Fruit fly (Drosophila melanogaster) whole organism, embryonic: ENCODE results near the gene rdhB.

Experiments
- Asciz ChIP-seq: fragments of 200-800 bp; sonication (Bioruptor generic); optimal IDR thresholded peaks from 2 replicates; lab custom pipeline; 2017; ENCODE audit warnings: missing biosample characterization, mild to moderate bottlenecking, missing genetic modification characterization, missing genetic modification reagents
- Bdp1 ChIP-seq: fragments of 200-800 bp; sonication (Bioruptor generic); optimal IDR thresholded peaks from 3 replicates; lab custom pipeline; 2016; ENCODE audit warnings: missing biosample characterization, missing genetic modification characterization
- CG10209 ChIP-seq: fragments of 200-800 bp; sonication (Bioruptor generic); optimal IDR thresholded peaks from 3 replicates; lab custom pipeline; 2017; ENCODE audit warnings: missing biosample characterization, mild to moderate bottlenecking, missing genetic modification characterization, missing genetic modification reagents
- CG10267 ChIP-seq: fragments of 200-800 bp; sonication (Bioruptor generic); optimal IDR thresholded peaks from 2 replicates; lab custom pipeline; 2018; ENCODE audit warnings: missing biosample characterization, mild to moderate bottlenecking, missing genetic modification characterization, moderate library complexity
- CG10959 ChIP-seq: fragments of 200-800 bp; sonication (Bioruptor generic); IDR thresholded peaks from 2 replicates; pipeline ENCODE4 v1.3.6; 2022; ENCODE audit warnings: missing biosample characterization, missing genetic modification characterization
- CG10979 ChIP-seq: fragments of 200-800 bp; sonication (Bioruptor generic); optimal IDR thresholded peaks from 2 replicates; lab custom pipeline; 2018; ENCODE audit warnings: missing biosample characterization, mild to moderate bottlenecking, missing genetic modification characterization, moderate library complexity
- CG11696 ChIP-seq: fragments of 200-800 bp; sonication (Bioruptor generic); IDR thresholded peaks from 2 replicates; pipeline ENCODE4 v1.3.6; 2022; ENCODE audit warnings: missing biosample characterization, missing genetic modification characterization
- CG12104 ChIP-seq: fragments of 200-800 bp; sonication (Bioruptor generic); optimal IDR thresholded peaks from 3 replicates; lab custom pipeline; 2016; ENCODE audit warnings: missing biosample characterization, missing genetic modification characterization
- CG12155 ChIP-seq: fragments of 200-800 bp; sonication (Bioruptor generic); optimal IDR thresholded peaks from 3 replicates; lab custom pipeline; 2016; ENCODE audit warnings: missing biosample characterization, missing genetic modification characterization
- CG12659 ChIP-seq: fragments of 200-800 bp; sonication (Bioruptor generic); optimal IDR thresholded peaks from 3 replicates; lab custom pipeline; 2017; ENCODE audit warnings: mild to moderate bottlenecking, missing biosample characterization, missing genetic modification reagents, missing genetic modification characterization
- CG13296 ChIP-seq: fragments of 200-800 bp; sonication (Bioruptor generic); optimal IDR thresholded peaks from 3 replicates; lab custom pipeline; 2018; ENCODE audit warnings: missing biosample characterization, mild to moderate bottlenecking, missing genetic modification characterization
- CG13624 ChIP-seq: fragments of 200-800 bp; sonication (Bioruptor generic); optimal IDR thresholded peaks from 2 replicates; lab custom pipeline; 2016; ENCODE audit warnings: missing biosample characterization, missing genetic modification characterization
- CG17568 ChIP-seq: fragments of 200-800 bp; sonication (Bioruptor generic); optimal IDR thresholded peaks from 2 replicates; lab custom pipeline; 2018; ENCODE audit warnings: missing biosample characterization, mild to moderate bottlenecking, missing genetic modification characterization, moderate library complexity
- CG17829 ChIP-seq: fragments of 200-800 bp; optimal IDR thresholded peaks from 2 replicates; lab custom pipeline; 2019; ENCODE audit warnings: missing biosample characterization, mild to moderate bottlenecking, missing genetic modification characterization, moderate library complexity
- CG2116 ChIP-seq: fragments of 200-800 bp; sonication (Bioruptor generic); optimal IDR thresholded peaks from 3 replicates; lab custom pipeline; 2018; ENCODE audit warnings: missing biosample characterization, mild to moderate bottlenecking, missing genetic modification characterization
- CG2199 ChIP-seq: fragments of 200-800 bp; sonication (Bioruptor generic); IDR thresholded peaks from 3 replicates; pipeline ENCODE4 v1.3.6; 2022; ENCODE audit warnings: missing biosample characterization, missing genetic modification characterization
- CG2712 ChIP-seq: fragments of 200-800 bp; optimal IDR thresholded peaks from 3 replicates; lab custom pipeline; 2019; ENCODE audit warnings: missing biosample characterization, mild to moderate bottlenecking, missing genetic modification characterization, moderate library complexity
- CG2889 ChIP-seq: fragments of 200-800 bp; sonication (Bioruptor generic); IDR thresholded peaks from 3 replicates; pipeline ENCODE4 v1.3.6; 2022; ENCODE audit warnings: missing biosample characterization, missing genetic modification characterization
- CG30431 ChIP-seq: fragments of 200-800 bp; sonication (Bioruptor generic); optimal IDR thresholded peaks from 2 replicates; lab custom pipeline; 2017; ENCODE audit warnings: missing biosample characterization, missing genetic modification characterization
- CG3163 ChIP-seq: fragments of 200-800 bp; sonication (Bioruptor generic); optimal IDR thresholded peaks from 3 replicates; lab custom pipeline; 2016; ENCODE audit warnings: missing biosample characterization, missing genetic modification characterization
- CG32532 ChIP-seq: fragments of 200-800 bp; sonication (Bioruptor generic); IDR thresholded peaks from 2 replicates; pipeline ENCODE4 v1.3.6; 2022; ENCODE audit warnings: missing biosample characterization, missing genetic modification characterization
- CG4707 ChIP-seq: fragments of 200-800 bp; sonication (Bioruptor generic); optimal IDR thresholded peaks from 2 replicates; lab custom pipeline; 2018; ENCODE audit warnings: missing biosample characterization, mild to moderate bottlenecking, missing genetic modification characterization, moderate library complexity
- CG4820 ChIP-seq: fragments of 200-800 bp; sonication (Bioruptor generic); optimal IDR thresholded peaks from 3 replicates; lab custom pipeline; 2016; ENCODE audit warnings: missing biosample characterization, missing genetic modification characterization
- CG5953 ChIP-seq: fragments of 200-800 bp; sonication (Bioruptor generic); IDR thresholded peaks from 2 replicates; pipeline ENCODE4 v1.3.6; 2022; ENCODE audit warnings: missing biosample characterization, missing genetic modification characterization
- CG7928 ChIP-seq: fragments of 200-800 bp; sonication (Bioruptor generic); optimal IDR thresholded peaks from 2 replicates; lab custom pipeline; 2017; ENCODE audit warnings: missing biosample characterization, mild to moderate bottlenecking, missing genetic modification characterization
- CG8478 ChIP-seq: fragments of >200 bp; optimal IDR thresholded peaks from 2 replicates; lab custom pipeline; 2018
- CG8765 ChIP-seq: fragments of 200-800 bp; sonication (Bioruptor generic); IDR thresholded peaks from 2 replicates; pipeline ENCODE4 v1.3.6; 2022; ENCODE audit warnings: missing biosample characterization, missing genetic modification characterization
- CG9797 ChIP-seq: fragments of 200-800 bp; sonication (Bioruptor generic); optimal IDR thresholded peaks from 3 replicates; lab custom pipeline; 2018; ENCODE audit warnings: missing biosample characterization, mild to moderate bottlenecking, missing genetic modification characterization
- Deaf1 ChIP-seq: fragments of 200-800 bp; optimal IDR thresholded peaks from 3 replicates; lab custom pipeline; 2019; ENCODE audit warnings: missing biosample characterization, mild to moderate bottlenecking, missing genetic modification characterization, moderate library complexity
- GATAe ChIP-seq: fragments of 200-800 bp; sonication (Bioruptor generic); conservative IDR thresholded peaks from 2 replicates; pipeline ENCODE4 v1.3.6; 2022; ENCODE audit warnings: missing biosample characterization, missing genetic modification characterization
- Gsc ChIP-seq: fragments of 200-800 bp; sonication (Bioruptor generic); IDR thresholded peaks from 2 replicates; pipeline ENCODE4 v1.3.6; 2022; ENCODE audit warnings: missing biosample characterization, missing genetic modification characterization
- HLH4C ChIP-seq: fragments of 200-800 bp; sonication (Bioruptor generic); IDR thresholded peaks from 3 replicates; pipeline ENCODE4 v1.3.6; 2022; ENCODE audit warnings: missing biosample characterization, missing genetic modification characterization; ENCODE audit not compliant: partially characterized antibody
- Meics ChIP-seq: fragments of 200-800 bp; sonication (Bioruptor generic); optimal IDR thresholded peaks from 2 replicates; lab custom pipeline; 2017; ENCODE audit warnings: missing biosample characterization, mild to moderate bottlenecking, missing genetic modification characterization
- Nf-YB ChIP-seq: fragments of 200-800 bp; sonication (Bioruptor generic); optimal IDR thresholded peaks from 3 replicates; lab custom pipeline; 2019; ENCODE audit warnings: missing biosample characterization, mild to moderate bottlenecking, missing genetic modification characterization, moderate library complexity
- ash1 ChIP-seq: fragments of 200-800 bp; sonication (Bioruptor generic); optimal IDR thresholded peaks from 2 replicates; lab custom pipeline; 2018; ENCODE audit warnings: missing biosample characterization, mild to moderate bottlenecking, missing genetic modification characterization
- bab2 ChIP-seq: fragments of 200-800 bp; sonication (Bioruptor generic); optimal IDR thresholded peaks from 2 replicates; lab custom pipeline; 2016; ENCODE audit warnings: missing biosample characterization, missing genetic modification characterization
- caup ChIP-seq: fragments of 200-800 bp; sonication (Bioruptor generic); optimal IDR thresholded peaks from 3 replicates; lab custom pipeline; 2017; ENCODE audit warnings: missing biosample characterization, mild to moderate bottlenecking, missing genetic modification characterization, moderate library complexity; ENCODE audit not compliant: severe bottlenecking
- dysf ChIP-seq: fragments of 200-800 bp; sonication (Bioruptor generic); IDR thresholded peaks from 3 replicates; pipeline ENCODE4 v1.3.6; 2022; ENCODE audit warnings: missing biosample characterization, missing genetic modification characterization
- fu2 ChIP-seq: fragments of 200-800 bp; sonication (Bioruptor generic); optimal IDR thresholded peaks from 2 replicates; lab custom pipeline; 2016; ENCODE audit warnings: missing biosample characterization, missing genetic modification characterization
- jing ChIP-seq: fragments of 200-800 bp; sonication (Bioruptor generic); optimal IDR thresholded peaks from 2 replicates; lab custom pipeline; 2018; ENCODE audit warnings: missing biosample characterization, mild to moderate bottlenecking, missing genetic modification characterization
- lab ChIP-seq: fragments of 200-800 bp; sonication (Bioruptor generic); optimal IDR thresholded peaks from 3 replicates; lab custom pipeline; 2017; ENCODE audit warnings: missing biosample characterization, missing genetic modification characterization, mild to moderate bottlenecking, moderate library complexity, missing genetic modification reagents
- mirr ChIP-seq: fragments of 200-800 bp; sonication (Bioruptor generic); optimal IDR thresholded peaks from 3 replicates; lab custom pipeline; 2018; ENCODE audit warnings: missing biosample characterization, mild to moderate bottlenecking, missing genetic modification characterization
- nmo ChIP-seq: fragments of 200-800 bp; sonication (Bioruptor generic); optimal IDR thresholded peaks from 2 replicates; lab custom pipeline; 2018; ENCODE audit warnings: missing biosample characterization, mild to moderate bottlenecking, missing genetic modification characterization, moderate library complexity
- pum ChIP-seq: fragments of 200-800 bp; sonication (Bioruptor generic); optimal IDR thresholded peaks from 2 replicates; lab custom pipeline; 2016; ENCODE audit warnings: missing biosample characterization, missing genetic modification characterization
- seq ChIP-seq: fragments of 200-800 bp; sonication (Bioruptor generic); IDR thresholded peaks from 2 replicates; pipeline ENCODE4 v1.3.6; 2022; ENCODE audit warnings: missing biosample characterization, missing genetic modification characterization
- sima ChIP-seq: fragments of 200-800 bp; sonication (Bioruptor generic); optimal IDR thresholded peaks from 2 replicates; lab custom pipeline; 2016; ENCODE audit warnings: missing biosample characterization, missing genetic modification characterization
- stwl ChIP-seq: fragments of 200-800 bp; sonication (Bioruptor generic); optimal IDR thresholded peaks from 3 replicates; lab custom pipeline; 2018; ENCODE audit warnings: missing biosample characterization, mild to moderate bottlenecking, missing genetic modification characterization, moderate library complexity
- tna ChIP-seq: fragments of 200-800 bp; sonication (Bioruptor generic); IDR thresholded peaks from 2 replicates; pipeline ENCODE4 v1.3.6; 2022; ENCODE audit warnings: missing biosample characterization, missing genetic modification characterization; ENCODE audit not compliant: partially characterized antibody
- twi ChIP-seq: fragments of 200-800 bp; optimal IDR thresholded peaks from 2 replicates; lab custom pipeline; 2019; ENCODE audit warnings: missing biosample characterization, mild to moderate bottlenecking, missing genetic modification characterization, moderate library complexity
- wor ChIP-seq: fragments of 200-800 bp; sonication (Bioruptor generic); IDR thresholded peaks from 2 replicates; pipeline ENCODE4 v1.3.6; 2022; ENCODE audit warnings: missing biosample characterization, missing genetic modification characterization
- zfh1 ChIP-seq: fragments of 200-800 bp; sonication (Bioruptor generic); IDR thresholded peaks from 3 replicates; pipeline ENCODE4 v1.3.6; 2022; ENCODE audit warnings: missing biosample characterization, missing genetic modification characterization

Gene rdhB

DNA sequence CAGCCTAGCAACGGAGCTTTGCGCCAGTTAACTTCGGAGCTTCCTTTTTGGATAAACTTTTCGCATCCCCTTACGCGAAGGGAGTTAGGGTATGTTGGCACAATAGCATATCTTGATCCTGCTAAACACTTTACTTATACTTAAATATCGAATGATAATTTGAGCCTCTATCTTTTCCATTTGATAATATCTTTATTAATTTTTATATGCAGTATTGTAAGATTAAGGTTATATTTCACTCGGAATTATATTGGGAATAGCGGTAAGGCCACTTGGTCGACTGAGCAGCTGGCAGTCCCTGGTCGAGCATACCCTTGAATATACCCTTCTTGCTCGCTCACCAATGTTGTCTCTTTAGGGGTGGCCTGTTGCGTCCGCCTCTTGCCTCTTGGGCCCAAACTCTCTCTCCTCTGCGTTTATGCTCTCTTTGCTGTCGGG lies 17.3 kb downstream of the rdhB start (continued):
- TF ChIP-seq CG2712 (tag; lab: Kevin White, UChicago), result peak; percentile 64
- no peak for TF ChIP-seq HLH4C
- peak; percentile 64 for TF ChIP-seq nmo
- TF ChIP-seq CG12659, result peak; percentile 59
- TF ChIP-seq CG3163, result no peak
- peak; percentile 77 for TF ChIP-seq Meics (GFP tag; lab: Kevin White, UChicago)
- no peak for TF ChIP-seq CG4707 (GFP tag; lab: Kevin White, UChicago)
- no peak for TF ChIP-seq CG2199
- no peak for TF ChIP-seq CG17829 (tag; lab: Kevin White, UChicago)
- TF ChIP-seq Deaf1 (tag; lab: Kevin White, UChicago), result peak; percentile 54
- peak; percentile 12 for TF ChIP-seq CG13624 (GFP tag; lab: Kevin White, UChicago)
- TF ChIP-seq CG12155, result peak; percentile 44
- peak; percentile 18 for TF ChIP-seq Nf-YB (GFP tag; lab: Kevin White, UChicago)
- TF ChIP-seq Asciz (GFP tag; lab: Kevin White, UChicago), result peak; percentile 30
- no peak for TF ChIP-seq CG7928 (GFP tag; lab: Kevin White, UChicago)
- no peak for TF ChIP-seq CG8478 (lab: Kevin White, UChicago)
- no peak for TF ChIP-seq fu2 (GFP tag; lab: Kevin White, UChicago)
- peak; percentile 51 for TF ChIP-seq wor
- TF ChIP-seq CG12104 (GFP tag; lab: Kevin White, UChicago), result peak; percentile 40
- TF ChIP-seq stwl (tag; lab: Kevin White, UChicago), result no peak
- peak; percentile 79 for TF ChIP-seq CG32532 (GFP tag; lab: Robert Waterston, UW)
- TF ChIP-seq dysf, result peak; percentile 82
- peak; percentile 65; the same call in 2 of the 3 replicates for TF ChIP-seq zfh1 (GFP tag; lab: Robert Waterston, UW)
- no peak for TF ChIP-seq mirr
- TF ChIP-seq CG5953 (GFP tag; lab: Robert Waterston, UW), result 0 out of 2 replicates have a peak, but pooled peaks have one; percentile 46
- TF ChIP-seq seq (GFP tag; lab: Robert Waterston, UW), result peak; percentile 84
- TF ChIP-seq CG17568 (GFP tag; lab: Kevin White, UChicago), result no peak
- TF ChIP-seq twi (tag; lab: Kevin White, UChicago), result no peak
- no peak for TF ChIP-seq CG9797 (GFP tag; lab: Kevin White, UChicago)
- peak; percentile 85 for TF ChIP-seq lab (GFP tag; lab: Kevin White, UChicago)
- no peak for TF ChIP-seq pum (GFP tag; lab: Kevin White, UChicago)
- TF ChIP-seq jing (GFP tag; lab: Kevin White, UChicago), result peak; percentile 25
- TF ChIP-seq CG30431 (GFP tag; lab: Kevin White, UChicago), result no peak
- TF ChIP-seq sima (GFP tag; lab: Kevin White, UChicago), result no peak
- peak; percentile 43 for TF ChIP-seq CG10267 (tag; lab: Kevin White, UChicago)
- no peak for TF ChIP-seq ash1 (GFP tag; lab: Kevin White, UChicago)
- no peak for TF ChIP-seq Gsc (GFP tag; lab: Robert Waterston, UW)
- peak; percentile 3 for TF ChIP-seq Bdp1 (GFP tag; lab: Kevin White, UChicago)
- TF ChIP-seq CG2116 (GFP tag; lab: Kevin White, UChicago), result peak; percentile 14
- no peak for TF ChIP-seq tna
- no peak for TF ChIP-seq CG4820 (GFP tag; lab: Kevin White, UChicago)
- TF ChIP-seq CG11696, result no peak
- peak; percentile 74 for TF ChIP-seq CG2889 (GFP tag; lab: Robert Waterston, UW)
- TF ChIP-seq bab2 (GFP tag; lab: Kevin White, UChicago), result no peak
- TF ChIP-seq CG10959 (GFP tag; lab: Robert Waterston, UW), result no peak
- TF ChIP-seq CG10209, result peak; percentile 64
- peak; percentile 66 for TF ChIP-seq caup
- peak; percentile 6; the same call in 1 of the 2 replicates for TF ChIP-seq CG8765 (GFP tag; lab: Robert Waterston, UW)
- TF ChIP-seq GATAe, result peak; percentile 13; the same call in 1 of the 2 replicates
- TF ChIP-seq CG10979, result peak; percentile 34
- TF ChIP-seq CG13296 (GFP tag; lab: Kevin White, UChicago), result peak; percentile 59
